Worm (Caenorhabditis elegans) whole organism, midembryonic: ENCODE measurements around the gene F13D11.4.

Source experiments
- T22C8.4 ChIP-seq: fragments of 200-800 bp; sonication (Bioruptor generic); IDR thresholded peaks from 2 replicates; pipeline ENCODE4 v1.3.6; 2022; ENCODE audit warnings: missing genetic modification characterization, missing compliant biosample characterization
- cog-1 ChIP-seq: sonication (generic microtip); optimal IDR thresholded peaks from 2 replicates; lab custom pipeline; 2016; ENCODE audit warnings: missing genetic modification characterization, missing compliant biosample characterization
- flt-1 ChIP-seq: fragments of 200-800 bp; sonication (Bioruptor generic); IDR thresholded peaks from 2 replicates; pipeline ENCODE4 v1.3.6; 2022; ENCODE audit warnings: missing genetic modification characterization, missing compliant biosample characterization
- klf-2 ChIP-seq: fragments of 200-800 bp; sonication (Bioruptor generic); conservative IDR thresholded peaks from 2 replicates; pipeline ENCODE4 v1.3.6; 2022; ENCODE audit warnings: missing genetic modification reagents, missing genetic modification characterization, missing compliant biosample characterization
- ref-1 ChIP-seq: fragments of 200-800 bp; sonication (Bioruptor generic); conservative IDR thresholded peaks from 2 replicates; pipeline ENCODE4 v1.3.6; 2022; ENCODE audit warnings: missing genetic modification reagents, missing genetic modification characterization, missing compliant biosample characterization
- tab-1 ChIP-seq: fragments of 200-800 bp; sonication (Bioruptor generic); IDR thresholded peaks from 2 replicates; pipeline ENCODE4 v1.3.6; 2022; ENCODE audit warnings: missing genetic modification characterization, missing compliant biosample characterization
- ztf-23 ChIP-seq: fragments of 200-800 bp; sonication (Bioruptor generic); IDR thresholded peaks from 2 replicates; pipeline ENCODE4 v1.3.6; 2022; ENCODE audit warnings: missing genetic modification reagents, missing genetic modification characterization, missing compliant biosample characterization
- ztf-29 ChIP-seq: fragments of 200-800 bp; sonication (Bioruptor generic); IDR thresholded peaks from 2 replicates; pipeline ENCODE4 v1.3.6; 2022; ENCODE audit warnings: missing genetic modification reagents, missing genetic modification characterization, missing compliant biosample characterization

DNA sequence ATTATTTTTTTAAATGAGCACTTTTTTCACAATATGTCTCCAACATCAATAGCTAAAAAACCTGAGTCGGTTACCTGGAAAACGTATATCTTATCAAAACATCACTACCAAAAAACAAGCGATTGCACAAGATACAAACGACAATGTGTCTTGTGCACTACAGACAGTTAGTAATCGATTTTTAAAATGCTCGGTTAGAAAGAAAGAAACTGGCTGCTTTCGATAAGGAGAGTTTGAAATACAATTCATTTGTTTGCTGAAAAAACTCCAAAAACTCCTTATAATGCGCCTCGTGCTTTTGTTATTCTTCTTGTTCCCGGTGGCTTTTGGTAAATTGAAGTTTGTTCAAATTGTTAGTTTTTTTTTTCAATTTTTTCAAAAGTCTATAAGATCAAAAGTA, 5.4 kb downstream of the F13D11.4 start, which contains the start of gene acp-5:
- no peak for TF ChIP-seq T22C8.4 (GFP tag; lab: Robert Waterston, UW)
- no peak for TF ChIP-seq klf-2 (GFP tag; lab: Robert Waterston, UW)
- no peak for TF ChIP-seq flt-1 (GFP tag; lab: Robert Waterston, UW)
- TF ChIP-seq cog-1 (tag; lab: Kevin White, UChicago): no peak
- TF ChIP-seq tab-1 (GFP tag; lab: Robert Waterston, UW): no peak
- TF ChIP-seq ztf-23 (GFP tag; lab: Robert Waterston, UW): no peak
- TF ChIP-seq ztf-29 (GFP tag; lab: Robert Waterston, UW): no peak
- no peak for TF ChIP-seq ref-1 (GFP tag; lab: Robert Waterston, UW)
